Fruit fly (Drosophila melanogaster) whole organism, embryonic: Measurements from ENCODE around the gene ftz.

ENCODE experiments used
- Atf6 ChIP-seq: fragments of 200-800 bp; sonication (Bioruptor generic); IDR thresholded peaks from 2 replicates; pipeline ENCODE4 v1.3.6; 2022; ENCODE audit warnings: missing biosample characterization, missing genetic modification characterization
- Bdp1 ChIP-seq: fragments of 200-800 bp; sonication (Bioruptor generic); optimal IDR thresholded peaks from 3 replicates; lab custom pipeline; 2016; ENCODE audit warnings: missing biosample characterization, missing genetic modification characterization
- CG11247 ChIP-seq: fragments of 200-800 bp; sonication (Bioruptor generic); IDR thresholded peaks from 2 replicates; pipeline ENCODE4 v1.3.6; 2022; ENCODE audit warnings: missing biosample characterization, missing genetic modification characterization
- CG11723 ChIP-seq: fragments of 200-800 bp; sonication (Bioruptor generic); optimal IDR thresholded peaks from 2 replicates; lab custom pipeline; 2017; ENCODE audit warnings: missing biosample characterization, mild to moderate bottlenecking, missing genetic modification characterization
- CG12659 ChIP-seq: fragments of 200-800 bp; sonication (Bioruptor generic); optimal IDR thresholded peaks from 3 replicates; lab custom pipeline; 2017; ENCODE audit warnings: mild to moderate bottlenecking, missing biosample characterization, missing genetic modification reagents, missing genetic modification characterization
- CG12942 ChIP-seq: fragments of 200-800 bp; sonication (Bioruptor generic); optimal IDR thresholded peaks from 3 replicates; lab custom pipeline; 2016; ENCODE audit warnings: missing biosample characterization, missing genetic modification characterization
- CG13775 ChIP-seq: fragments of 200-800 bp; sonication (Bioruptor generic); optimal IDR thresholded peaks from 3 replicates; lab custom pipeline; 2017; ENCODE audit warnings: missing biosample characterization, mild to moderate bottlenecking, missing genetic modification characterization
- CG14860 ChIP-seq: fragments of 200-800 bp; sonication (Bioruptor generic); IDR thresholded peaks from 3 replicates; pipeline ENCODE4 v1.3.6; 2022; ENCODE audit warnings: missing biosample characterization, missing genetic modification characterization; ENCODE audit not compliant: partially characterized antibody
- CG1529 ChIP-seq: fragments of 200-800 bp; sonication (Bioruptor generic); optimal IDR thresholded peaks from 3 replicates; lab custom pipeline; 2018; ENCODE audit warnings: missing biosample characterization, missing genetic modification characterization
- CG15479 ChIP-seq: fragments of 200-800 bp; sonication (Bioruptor generic); optimal IDR thresholded peaks from 3 replicates; lab custom pipeline; 2019; ENCODE audit warnings: missing biosample characterization, mild to moderate bottlenecking, missing genetic modification characterization, moderate library complexity
- CG18764 ChIP-seq: fragments of 200-800 bp; sonication (Bioruptor generic); optimal IDR thresholded peaks from 3 replicates; lab custom pipeline; 2016; ENCODE audit warnings: missing biosample characterization, missing genetic modification characterization
- CG30431 ChIP-seq: fragments of 200-800 bp; sonication (Bioruptor generic); optimal IDR thresholded peaks from 2 replicates; lab custom pipeline; 2017; ENCODE audit warnings: missing biosample characterization, missing genetic modification characterization
- CG31224 ChIP-seq: fragments of 200-800 bp; sonication (Bioruptor generic); IDR thresholded peaks from 2 replicates; pipeline ENCODE4 v1.3.6; 2022; ENCODE audit warnings: missing biosample characterization, missing genetic modification characterization
- CG34422 ChIP-seq: fragments of 200-800 bp; sonication (Bioruptor generic); IDR thresholded peaks from 3 replicates; pipeline ENCODE4 v1.3.6; 2022; ENCODE audit warnings: missing biosample characterization, missing genetic modification characterization
- CG6689 ChIP-seq: fragments of 200-800 bp; sonication (Bioruptor generic); IDR thresholded peaks from 2 replicates; pipeline ENCODE4 v1.3.6; 2022; ENCODE audit warnings: missing biosample characterization, missing genetic modification characterization
- CG6813 ChIP-seq: fragments of 200-800 bp; sonication (Bioruptor generic); optimal IDR thresholded peaks from 2 replicates; lab custom pipeline; 2017; ENCODE audit warnings: missing biosample characterization, missing genetic modification characterization, mild to moderate bottlenecking, moderate library complexity, missing genetic modification reagents
- CG7928 ChIP-seq: fragments of 200-800 bp; sonication (Bioruptor generic); optimal IDR thresholded peaks from 2 replicates; lab custom pipeline; 2017; ENCODE audit warnings: missing biosample characterization, mild to moderate bottlenecking, missing genetic modification characterization
- CG8089 ChIP-seq: fragments of 200-800 bp; sonication (Bioruptor generic); optimal IDR thresholded peaks from 3 replicates; lab custom pipeline; 2016; ENCODE audit warnings: missing biosample characterization, missing genetic modification characterization
- CG8478 ChIP-seq: fragments of >200 bp; optimal IDR thresholded peaks from 2 replicates; lab custom pipeline; 2018
- Camta ChIP-seq: fragments of 200-800 bp; sonication (Bioruptor generic); optimal IDR thresholded peaks from 2 replicates; lab custom pipeline; 2016; ENCODE audit warnings: missing biosample characterization, missing genetic modification characterization
- CkIIα-i1 ChIP-seq: fragments of 200-800 bp; sonication (Bioruptor generic); IDR thresholded peaks from 2 replicates; pipeline ENCODE4 v1.3.6; 2022; ENCODE audit warnings: missing biosample characterization, missing genetic modification characterization
- D ChIP-seq, 2 experiments: fragments of 200-800 bp in 1 of 2; fragments of >200 bp in 1 of 2; sonication (Bioruptor generic) in 1 of 2; optimal IDR thresholded peaks; 2 replicates in 1 of 2; 3 replicates in 1 of 2; lab custom pipeline; 2017; ENCODE audit warnings: mild to moderate bottlenecking in 1 of 2, missing biosample characterization in 1 of 2, missing genetic modification characterization in 1 of 2, missing genetic modification reagents in 1 of 2
- Deaf1 ChIP-seq: fragments of 200-800 bp; optimal IDR thresholded peaks from 3 replicates; lab custom pipeline; 2019; ENCODE audit warnings: missing biosample characterization, mild to moderate bottlenecking, missing genetic modification characterization, moderate library complexity
- Dp ChIP-seq: fragments of 200-800 bp; sonication (Bioruptor generic); optimal IDR thresholded peaks from 2 replicates; lab custom pipeline; 2018; ENCODE audit warnings: missing biosample characterization, mild to moderate bottlenecking, missing genetic modification characterization, moderate library complexity
- Fer2 ChIP-seq: fragments of 200-800 bp; sonication (Bioruptor generic); optimal IDR thresholded peaks from 2 replicates; lab custom pipeline; 2018; ENCODE audit warnings: missing biosample characterization, mild to moderate bottlenecking, missing genetic modification characterization, moderate library complexity
- Hmx ChIP-seq: fragments of 200-800 bp; sonication (Bioruptor generic); optimal IDR thresholded peaks from 2 replicates; lab custom pipeline; 2016; ENCODE audit warnings: missing biosample characterization, missing genetic modification characterization
- Hr3 ChIP-seq: fragments of 200-800 bp; sonication (Bioruptor generic); optimal IDR thresholded peaks from 3 replicates; lab custom pipeline; 2016; ENCODE audit warnings: missing biosample characterization, missing genetic modification characterization
- Kr ChIP-seq: fragments of 200-800 bp; sonication (Bioruptor generic); optimal IDR thresholded peaks from 2 replicates; lab custom pipeline; 2017; ENCODE audit warnings: missing biosample characterization, mild to moderate bottlenecking, missing genetic modification characterization
- Rx ChIP-seq: fragments of 200-800 bp; sonication (Bioruptor generic); IDR thresholded peaks from 2 replicates; pipeline ENCODE4 v1.3.6; 2022; ENCODE audit warnings: missing biosample characterization, missing genetic modification characterization
- Scr ChIP-seq: fragments of 200-800 bp; sonication (Bioruptor generic); IDR thresholded peaks from 2 replicates; pipeline ENCODE4 v1.3.6; 2022; ENCODE audit warnings: missing biosample characterization, missing genetic modification characterization; ENCODE audit not compliant: partially characterized antibody
- Sox102F ChIP-seq: fragments of 200-800 bp; sonication (Bioruptor generic); optimal IDR thresholded peaks from 2 replicates; lab custom pipeline; 2018; ENCODE audit warnings: missing biosample characterization, mild to moderate bottlenecking, missing genetic modification characterization, moderate library complexity
- ara ChIP-seq: fragments of 200-800 bp; sonication (Bioruptor generic); IDR thresholded peaks from 2 replicates; pipeline ENCODE4 v1.3.6; 2022; ENCODE audit warnings: missing biosample characterization, missing genetic modification characterization
- ato ChIP-seq: fragments of 200-800 bp; sonication (Bioruptor generic); IDR thresholded peaks from 2 replicates; pipeline ENCODE4 v1.3.6; 2022; ENCODE audit warnings: missing biosample characterization, missing genetic modification characterization; ENCODE audit not compliant: partially characterized antibody
- bcd ChIP-seq: fragments of 200-800 bp; sonication (Bioruptor generic); optimal IDR thresholded peaks from 2 replicates; lab custom pipeline; 2017; ENCODE audit warnings: missing biosample characterization, mild to moderate bottlenecking, missing genetic modification characterization
- cad ChIP-seq: fragments of >200 bp; optimal IDR thresholded peaks from 2 replicates; lab custom pipeline; 2017; ENCODE audit warnings: missing biosample characterization, missing genetic modification characterization
- crol ChIP-seq: fragments of 200-800 bp; sonication (Bioruptor generic); IDR thresholded peaks from 2 replicates; pipeline ENCODE4 v1.3.6; 2022; ENCODE audit warnings: missing biosample characterization, missing genetic modification characterization
- dan ChIP-seq: fragments of 200-800 bp; sonication (Bioruptor generic); IDR thresholded peaks from 2 replicates; pipeline ENCODE4 v1.3.6; 2022; ENCODE audit warnings: missing biosample characterization, missing genetic modification characterization
- dmrt99B ChIP-seq: fragments of 200-800 bp; sonication (Bioruptor generic); optimal IDR thresholded peaks from 2 replicates; lab custom pipeline; 2018; ENCODE audit warnings: missing biosample characterization, mild to moderate bottlenecking, missing genetic modification characterization, moderate library complexity
- ems ChIP-seq: fragments of 200-800 bp; sonication (Bioruptor generic); optimal IDR thresholded peaks from 3 replicates; lab custom pipeline; 2016; ENCODE audit warnings: missing biosample characterization, missing genetic modification characterization
- fru ChIP-seq: fragments of >200 bp; optimal IDR thresholded peaks from 2 replicates; lab custom pipeline; 2017
- gsb-n ChIP-seq: fragments of 200-800 bp; sonication (Bioruptor generic); optimal IDR thresholded peaks from 3 replicates; lab custom pipeline; 2018; ENCODE audit warnings: missing biosample characterization, mild to moderate bottlenecking, missing genetic modification characterization
- kah ChIP-seq: fragments of 200-800 bp; sonication (Bioruptor generic); optimal IDR thresholded peaks from 2 replicates; lab custom pipeline; 2018; ENCODE audit warnings: missing biosample characterization, mild to moderate bottlenecking, missing genetic modification characterization
- org-1 ChIP-seq: fragments of 200-800 bp; sonication (Bioruptor generic); optimal IDR thresholded peaks from 2 replicates; lab custom pipeline; 2017; ENCODE audit warnings: missing biosample characterization, missing genetic modification characterization
- pum ChIP-seq: fragments of 200-800 bp; sonication (Bioruptor generic); optimal IDR thresholded peaks from 2 replicates; lab custom pipeline; 2016; ENCODE audit warnings: missing biosample characterization, missing genetic modification characterization
- seq ChIP-seq: fragments of 200-800 bp; sonication (Bioruptor generic); IDR thresholded peaks from 2 replicates; pipeline ENCODE4 v1.3.6; 2022; ENCODE audit warnings: missing biosample characterization, missing genetic modification characterization
- sna ChIP-seq: fragments of 200-800 bp; sonication (Bioruptor generic); IDR thresholded peaks from 2 replicates; pipeline ENCODE4 v1.3.6; 2022; ENCODE audit warnings: missing biosample characterization, missing genetic modification characterization; ENCODE audit not compliant: partially characterized antibody
- sob ChIP-seq: fragments of 200-800 bp; sonication (Bioruptor generic); IDR thresholded peaks from 2 replicates; pipeline ENCODE4 v1.3.6; 2022; ENCODE audit warnings: missing biosample characterization, missing genetic modification characterization
- twi ChIP-seq: fragments of 200-800 bp; optimal IDR thresholded peaks from 2 replicates; lab custom pipeline; 2019; ENCODE audit warnings: missing biosample characterization, mild to moderate bottlenecking, missing genetic modification characterization, moderate library complexity
- wek ChIP-seq: fragments of 200-800 bp; sonication (Bioruptor generic); optimal IDR thresholded peaks from 3 replicates; lab custom pipeline; 2018; ENCODE audit warnings: missing biosample characterization, mild to moderate bottlenecking, missing genetic modification characterization, moderate library complexity
- zen ChIP-seq: fragments of 200-800 bp; sonication (Bioruptor generic); optimal IDR thresholded peaks from 3 replicates; lab custom pipeline; 2018; ENCODE audit warnings: missing biosample characterization, mild to moderate bottlenecking, missing genetic modification characterization, moderate library complexity

The ftz gene

dm6 chr3R:6881264-6882014 lies 17.3 kb downstream of the ftz start (continued):
- 0 out of 3 replicates have a peak, but pooled peaks have one; percentile 19 for TF ChIP-seq CG34422
- no peak for TF ChIP-seq kah (GFP tag; lab: Kevin White, UChicago)
- peak; percentile 68 for TF ChIP-seq dmrt99B (tag; lab: Kevin White, UChicago)
- peak; percentile 68 for TF ChIP-seq CG8089 (GFP tag; lab: Kevin White, UChicago)
- peak; percentile 78 for TF ChIP-seq ara
- peak; percentile 70 for TF ChIP-seq CG13775
- no peak for TF ChIP-seq wek (GFP tag; lab: Kevin White, UChicago)
- TF ChIP-seq CG7928 (GFP tag; lab: Kevin White, UChicago): no peak
- peak; percentile 49 for TF ChIP-seq Bdp1 (GFP tag; lab: Kevin White, UChicago)
- TF ChIP-seq Sox102F (GFP tag; lab: Kevin White, UChicago): peak; percentile 76
- TF ChIP-seq sob (GFP tag; lab: Robert Waterston, UW): no peak
- peak; percentile 60 for TF ChIP-seq CG30431 (GFP tag; lab: Kevin White, UChicago)
- no peak for TF ChIP-seq CG11247
- no peak for TF ChIP-seq CG31224 (GFP tag; lab: Robert Waterston, UW)
- TF ChIP-seq CG1529 (GFP tag; lab: Kevin White, UChicago): peak; percentile 30
- TF ChIP-seq CG12942 (GFP tag; lab: Kevin White, UChicago): peak; percentile 24
- no peak for TF ChIP-seq fru (lab: Kevin White, UChicago)
- peak; percentile 49 for TF ChIP-seq CG6813 (GFP tag; lab: Kevin White, UChicago)
- TF ChIP-seq sna (GFP tag; lab: Robert Waterston, UW): no peak
- no peak for TF ChIP-seq CG8478
- TF ChIP-seq pum: peak; percentile 66
- peak; percentile 50 for TF ChIP-seq bcd
- no peak for TF ChIP-seq Dp (GFP tag; lab: Kevin White, UChicago)
- TF ChIP-seq ato (GFP tag; lab: Robert Waterston, UW): no peak
- no peak for TF ChIP-seq Fer2 (tag; lab: Kevin White, UChicago)
- no peak for TF ChIP-seq Scr (GFP tag; lab: Robert Waterston, UW)
- TF ChIP-seq CG11723 (GFP tag; lab: Kevin White, UChicago): no peak
- no peak for TF ChIP-seq CG14860 (GFP tag; lab: Robert Waterston, UW)
- TF ChIP-seq CG18764 (GFP tag; lab: Kevin White, UChicago): peak; percentile 2
- no peak; the same call in 1 of the 2 replicates for TF ChIP-seq Atf6 (GFP tag; lab: Robert Waterston, UW)
- TF ChIP-seq CG12659: peak; percentile 45
- peak; percentile 60 for TF ChIP-seq Camta (GFP tag; lab: Kevin White, UChicago)
- TF ChIP-seq CG6689: peak; percentile 70
- peak; percentile 66; the same call in 1 of the 2 replicates for TF ChIP-seq dan (GFP tag; lab: Robert Waterston, UW)
- peak; percentile 67 for TF ChIP-seq seq (GFP tag; lab: Robert Waterston, UW)
- TF ChIP-seq Deaf1 (tag; lab: Kevin White, UChicago): no peak
- peak; percentile 51 for TF ChIP-seq org-1
- peak; percentile 61 for TF ChIP-seq Hr3 (GFP tag; lab: Kevin White, UChicago)
- no peak for TF ChIP-seq crol (GFP tag; lab: Robert Waterston, UW)
- TF ChIP-seq, all 482 proteins: peak for 235

DNA sequence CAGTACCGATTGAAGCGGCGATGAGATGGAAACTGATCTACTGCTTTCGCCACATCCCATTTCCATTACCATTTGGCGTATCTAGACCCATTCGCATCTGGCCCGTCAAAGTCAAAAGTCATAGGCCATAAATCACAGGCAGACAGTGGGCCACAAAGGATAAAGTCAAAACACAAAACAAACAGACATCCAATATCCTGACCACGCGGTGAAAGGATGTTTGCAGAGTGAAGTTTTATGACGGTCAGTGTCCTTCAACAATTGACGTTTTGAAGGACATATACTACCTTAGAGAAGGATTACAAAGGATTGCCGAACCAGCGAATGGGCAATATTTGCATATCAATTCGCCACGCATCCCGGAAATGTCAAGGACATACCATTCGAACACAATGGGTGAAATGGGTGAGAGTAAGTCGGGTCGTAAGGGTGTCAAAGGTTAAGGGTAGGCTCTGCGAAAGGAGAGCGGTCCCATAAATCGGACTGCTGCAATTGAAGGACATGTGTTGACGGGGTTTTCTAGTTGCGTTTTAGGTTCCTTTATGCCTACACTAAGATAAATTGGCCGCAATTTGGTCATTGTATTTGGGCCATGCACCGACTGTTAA lies 21.2 kb downstream of the ftz start:
- peak; percentile 40 for TF ChIP-seq D (optimal IDR thresholded peaks at IDR 0.05; lab: Kevin White, UChicago)
- no peak for TF ChIP-seq D (GFP tag; optimal IDR thresholded peaks at IDR 0.05; lab: Kevin White, UChicago)
- no peak for TF ChIP-seq Hmx (GFP tag; lab: Kevin White, UChicago)
- peak; percentile 21 for TF ChIP-seq gsb-n (tag; lab: Kevin White, UChicago)
- TF ChIP-seq zen (tag; lab: Kevin White, UChicago): peak; percentile 82
- peak; percentile 40 for TF ChIP-seq Kr (GFP tag; lab: Kevin White, UChicago)
- no peak for TF ChIP-seq ems (GFP tag; lab: Kevin White, UChicago)
- TF ChIP-seq twi (tag; lab: Kevin White, UChicago): peak; percentile 44
- TF ChIP-seq CG15479 (GFP tag; lab: Kevin White, UChicago): peak; percentile 93
- TF ChIP-seq CkIIα-i1: no peak
- TF ChIP-seq cad: peak; percentile 94
- TF ChIP-seq Rx (GFP tag; lab: Robert Waterston, UW): no peak
